Fruit fly (Drosophila melanogaster) whole organism, adult: ENCODE data around the gene aux.

Source experiments
- CG12768 ChIP-seq: fragments of 200-800 bp; sonication (Bioruptor generic); optimal IDR thresholded peaks from 2 replicates; lab custom pipeline; 2017; ENCODE audit warnings: missing biosample characterization, missing genetic modification characterization, mild to moderate bottlenecking, moderate library complexity, missing genetic modification reagents
- CG14711 ChIP-seq: fragments of 200-800 bp; sonication (Bioruptor generic); optimal IDR thresholded peaks from 2 replicates; lab custom pipeline; 2018; ENCODE audit warnings: missing biosample characterization, mild to moderate bottlenecking, missing genetic modification characterization, moderate library complexity
- CG5204 ChIP-seq: fragments of 200-800 bp; sonication (Bioruptor generic); optimal IDR thresholded peaks from 2 replicates; lab custom pipeline; 2016; ENCODE audit warnings: missing biosample characterization, missing genetic modification characterization
- CG7045 ChIP-seq: fragments of 200-800 bp; sonication (Bioruptor generic); optimal IDR thresholded peaks from 2 replicates; lab custom pipeline; 2017; ENCODE audit warnings: missing biosample characterization, mild to moderate bottlenecking, missing genetic modification characterization
- Hr96 ChIP-seq: fragments of 200-800 bp; sonication (Bioruptor generic); optimal IDR thresholded peaks from 2 replicates; lab custom pipeline; 2016; ENCODE audit warnings: missing biosample characterization, missing genetic modification characterization
- bab1 ChIP-seq: fragments of 200-800 bp; sonication (Bioruptor generic); optimal IDR thresholded peaks from 3 replicates; lab custom pipeline; 2019; ENCODE audit warnings: missing biosample characterization, mild to moderate bottlenecking, missing genetic modification characterization, moderate library complexity
- cic ChIP-seq: fragments of 200-800 bp; sonication (Bioruptor generic); optimal IDR thresholded peaks from 2 replicates; lab custom pipeline; 2017; ENCODE audit warnings: missing biosample characterization, mild to moderate bottlenecking, missing genetic modification characterization, moderate library complexity
- kay ChIP-seq: fragments of 200-800 bp; sonication (Bioruptor generic); peaks from one replicate; lab custom pipeline; 2016; ENCODE audit warnings: missing biosample characterization, missing genetic modification characterization, borderline replicate concordance
- ovo ChIP-seq: fragments of 200-800 bp; sonication (Bioruptor generic); optimal IDR thresholded peaks from 2 replicates; lab custom pipeline; 2016; ENCODE audit warnings: missing biosample characterization, missing genetic modification characterization
- pad ChIP-seq: fragments of 200-800 bp; sonication (Bioruptor generic); optimal IDR thresholded peaks from 3 replicates; lab custom pipeline; 2017; ENCODE audit warnings: missing biosample characterization, missing genetic modification characterization, mild to moderate bottlenecking, moderate library complexity, missing genetic modification reagents
- tj ChIP-seq: fragments of 200-800 bp; sonication (Bioruptor generic); optimal IDR thresholded peaks from 3 replicates; lab custom pipeline; 2017; ENCODE audit warnings: missing biosample characterization, mild to moderate bottlenecking, missing genetic modification characterization, moderate library complexity
- toe ChIP-seq: fragments of 200-800 bp; sonication (Bioruptor generic); optimal IDR thresholded peaks from 2 replicates; lab custom pipeline; 2016; ENCODE audit warnings: missing biosample characterization, missing genetic modification characterization

aux gene

DNA sequence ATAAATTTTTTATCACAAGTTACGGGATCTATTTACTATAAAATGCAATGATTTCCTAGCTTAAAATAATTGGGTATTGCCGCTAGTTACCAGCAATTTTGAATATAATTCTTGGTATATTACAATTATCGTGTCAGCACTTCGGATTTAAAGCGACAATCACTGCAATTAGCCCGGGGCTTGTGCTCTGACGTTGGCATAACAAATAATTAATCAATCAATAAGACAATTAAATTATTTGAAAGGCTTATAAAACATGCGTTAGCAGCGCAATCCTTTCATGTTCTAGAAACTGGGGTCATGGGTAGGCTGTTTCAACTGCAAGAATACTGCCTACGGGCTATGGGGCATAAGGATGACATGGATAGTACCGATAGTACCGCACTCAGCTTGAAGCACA is 45.1 kb downstream of the aux start, which contains the start of gene Or82a:
TSS of gene Or82a (plus strand) at position 301 of the 400 bp plus-strand sequence.
- no peak for TF ChIP-seq toe
- TF ChIP-seq Hr96 (GFP tag; lab: Kevin White, UChicago): no peak
- no peak for TF ChIP-seq ovo (GFP tag; lab: Kevin White, UChicago)
- no peak for TF ChIP-seq CG7045 (GFP tag; lab: Kevin White, UChicago)
- no peak for TF ChIP-seq bab1 (GFP tag; lab: Kevin White, UChicago)
- TF ChIP-seq pad (GFP tag; lab: Kevin White, UChicago): no peak
- TF ChIP-seq cic: no peak
- TF ChIP-seq CG5204 (GFP tag; lab: Kevin White, UChicago): no peak

DNA sequence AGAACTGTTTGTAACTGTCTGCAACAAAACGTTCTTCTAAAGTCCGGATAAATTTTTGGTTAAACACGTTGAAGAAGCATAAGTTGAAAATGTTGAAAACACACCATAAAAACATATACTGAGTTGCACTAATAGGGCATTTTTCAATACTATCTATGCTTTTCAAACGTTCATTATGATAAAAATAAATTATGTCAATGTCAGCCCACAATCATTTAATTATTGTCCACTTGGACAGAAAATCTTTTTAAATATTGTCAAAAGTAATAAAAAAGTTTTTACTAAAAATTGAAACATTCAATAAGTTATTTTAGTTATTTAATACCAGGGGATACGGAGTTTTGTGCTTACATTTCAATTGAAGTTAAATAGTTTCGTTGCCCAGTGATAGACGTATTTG is 54.9 kb downstream of the aux start, which contains the start of gene CG1092:
TSS of gene CG1092 (plus strand) at position 301 of the 400 bp plus-strand sequence.
- TF ChIP-seq CG14711 (tag; lab: Kevin White, UChicago) (no peak), kay (peak; percentile 17)

DNA sequence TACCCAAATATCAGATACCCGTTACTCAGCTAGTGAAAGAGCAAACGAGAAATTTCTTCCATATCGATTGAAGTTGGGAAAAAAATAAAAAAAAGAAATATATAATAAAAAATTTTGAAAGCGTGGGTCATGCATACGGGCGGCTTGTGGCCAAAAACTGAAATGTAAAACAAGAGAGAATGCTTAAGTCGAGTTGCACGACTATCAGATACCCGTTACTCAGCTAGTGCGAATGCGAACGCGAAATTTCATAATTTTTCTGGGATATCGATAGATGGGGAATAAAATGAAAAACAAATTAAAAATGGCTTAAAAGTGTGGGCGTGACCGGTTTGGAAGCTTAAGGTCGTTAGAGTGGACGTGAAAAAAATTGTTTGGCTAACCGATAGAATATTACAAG is 56.8 kb downstream of the aux start:
- TF ChIP-seq kay: no peak
- TF ChIP-seq tj: no peak
- TF ChIP-seq CG12768 (GFP tag; lab: Kevin White, UChicago): no peak
